Worm (Caenorhabditis elegans) whole organism, L4 larva: ENCODE measurements around the gene hil-4.

Experiments
- D1046.2 ChIP-seq: fragments of 200-800 bp; sonication (Bioruptor generic); IDR thresholded peaks from 2 replicates; pipeline ENCODE4 v1.3.6; 2022; ENCODE audit warnings: missing genetic modification characterization, missing compliant biosample characterization
- F49E8.2 ChIP-seq: sonication (generic microtip); optimal IDR thresholded peaks from 2 replicates; lab custom pipeline; 2016; ENCODE audit warnings: missing compliant biosample characterization, mild to moderate bottlenecking, missing genetic modification characterization, borderline replicate concordance
- R02D3.7 ChIP-seq: fragments of 150-350 bp; sonication (generic microtip); optimal IDR thresholded peaks from 3 replicates; lab custom pipeline; 2014; ENCODE audit warnings: missing biosample characterization, missing genetic modification characterization
- T20F7.1 ChIP-seq: fragments of 200-800 bp; sonication (Bioruptor generic); optimal IDR thresholded peaks from 2 replicates; lab custom pipeline; 2018; ENCODE audit warnings: mild to moderate bottlenecking, missing genetic modification characterization, missing compliant biosample characterization
- T26A8.4 ChIP-seq: fragments of 200-800 bp; sonication (Bioruptor generic); IDR thresholded peaks from 2 replicates; pipeline ENCODE4 v1.3.6; 2022; ENCODE audit warnings: missing genetic modification characterization, missing compliant biosample characterization
- aha-1 ChIP-seq: fragments of 150-350 bp; peaks from one replicate; lab custom pipeline; 2014; ENCODE audit warnings: missing biosample characterization, missing genetic modification characterization
- attf-4 ChIP-seq: sonication (generic microtip); optimal IDR thresholded peaks from 3 replicates; lab custom pipeline; 2017; ENCODE audit warnings: missing biosample characterization, missing genetic modification characterization
- ceh-20 ChIP-seq: fragments of 200-800 bp; sonication (Bioruptor generic); IDR thresholded peaks from 2 replicates; pipeline ENCODE4 v1.3.6; 2022; ENCODE audit warnings: missing genetic modification reagents, missing genetic modification characterization, missing compliant biosample characterization
- ceh-28 ChIP-seq: fragments of 150-350 bp; optimal IDR thresholded peaks from 2 replicates; lab custom pipeline; 2014; ENCODE audit warnings: missing biosample characterization, missing genetic modification reagents, missing genetic modification characterization
- ceh-62 ChIP-seq: sonication (generic microtip); optimal IDR thresholded peaks from 2 replicates; lab custom pipeline; 2017; ENCODE audit warnings: missing biosample characterization, missing genetic modification characterization
- ces-1 ChIP-seq: fragments of 150-350 bp; sonication (generic microtip); optimal IDR thresholded peaks from 4 replicates; lab custom pipeline; 2014; ENCODE audit warnings: missing biosample characterization, missing genetic modification reagents, missing genetic modification characterization
- cey-2 ChIP-seq: sonication (generic microtip); optimal IDR thresholded peaks from 3 replicates; lab custom pipeline; 2017; ENCODE audit warnings: missing genetic modification characterization, mild to moderate bottlenecking, missing compliant biosample characterization, antibody characterized with exemption, borderline replicate concordance; ENCODE audit not compliant: insufficient read depth
- daf-12 ChIP-seq: fragments of 150-350 bp; optimal IDR thresholded peaks from 2 replicates; lab custom pipeline; 2014; ENCODE audit warnings: missing biosample characterization, missing genetic modification reagents, missing genetic modification characterization
- daf-16 ChIP-seq, 3 experiments: sonication (generic microtip); optimal IDR thresholded peaks; 2 replicates each; lab custom pipeline; 2016 to 2017; ENCODE audit warnings: missing genetic modification characterization in 3 of 3, missing genetic modification reagents in 3 of 3, mild to moderate bottlenecking in 2 of 3, missing compliant biosample characterization in 2 of 3, missing biosample characterization in 1 of 3, moderate library complexity in 1 of 3
- dpl-1 ChIP-seq: fragments of 150-350 bp; optimal IDR thresholded peaks from 2 replicates; lab custom pipeline; 2014; ENCODE audit warnings: missing biosample characterization, missing genetic modification reagents, missing genetic modification characterization
- duxl-1 ChIP-seq: sonication (generic microtip); optimal IDR thresholded peaks from 2 replicates; lab custom pipeline; 2016; ENCODE audit warnings: mild to moderate bottlenecking, missing genetic modification characterization, moderate library complexity, missing compliant biosample characterization; ENCODE audit not compliant: poor library complexity
- dve-1 ChIP-seq: sonication (generic microtip); optimal IDR thresholded peaks from 2 replicates; lab custom pipeline; 2017; ENCODE audit warnings: antibody characterized with exemption, mild to moderate bottlenecking, missing genetic modification characterization, missing compliant biosample characterization; ENCODE audit not compliant: insufficient read depth
- hif-1 ChIP-seq, 2 experiments: sonication (generic microtip); optimal IDR thresholded peaks; 2 replicates each; lab custom pipeline; 2016 to 2017; ENCODE audit warnings: missing compliant biosample characterization in 2 of 2, missing genetic modification characterization in 2 of 2, missing genetic modification reagents in 2 of 2, missing genotype in 2 of 2, mild to moderate bottlenecking in 1 of 2
- hlh-11 ChIP-seq: fragments of 200-800 bp; sonication (Bioruptor generic); optimal IDR thresholded peaks from 2 replicates; lab custom pipeline; 2018; ENCODE audit warnings: mild to moderate bottlenecking, missing genetic modification characterization, missing compliant biosample characterization
- hlh-30 ChIP-seq: sonication (generic microtip); optimal IDR thresholded peaks from 2 replicates; lab custom pipeline; 2017; ENCODE audit warnings: antibody characterized with exemption, mild to moderate bottlenecking, missing genetic modification characterization, missing compliant biosample characterization; ENCODE audit not compliant: insufficient read depth
- hmg-1.1 ChIP-seq: fragments of 200-800 bp; sonication (Bioruptor generic); IDR thresholded peaks from 2 replicates; pipeline ENCODE4 v1.3.6; 2022; ENCODE audit warnings: missing genetic modification reagents, missing genetic modification characterization, missing compliant biosample characterization
- lim-7 ChIP-seq: fragments of 200-800 bp; sonication (Bioruptor generic); IDR thresholded peaks from 2 replicates; pipeline ENCODE4 v1.3.6; 2022; ENCODE audit warnings: missing genetic modification characterization, missing compliant biosample characterization
- lin-15B ChIP-seq: fragments of 150-350 bp; sonication (generic microtip); optimal IDR thresholded peaks from 3 replicates; lab custom pipeline; 2014; ENCODE audit warnings: missing biosample characterization, missing genetic modification characterization
- lin-38 ChIP-seq: fragments of 200-800 bp; sonication (Bioruptor generic); IDR thresholded peaks from 2 replicates; pipeline ENCODE4 v1.3.6; 2022; ENCODE audit warnings: missing genetic modification reagents, missing genetic modification characterization, missing compliant biosample characterization
- lin-39 ChIP-seq: fragments of 150-350 bp; optimal IDR thresholded peaks from 2 replicates; lab custom pipeline; 2014; ENCODE audit warnings: missing biosample characterization, missing genetic modification reagents, missing genetic modification characterization
- lsy-2 ChIP-seq, 2 experiments: fragments of 150-350 bp in 1 of 2; sonication (generic microtip) in 1 of 2; optimal IDR thresholded peaks; 2 replicates each; lab custom pipeline; 2014 to 2017; ENCODE audit warnings: missing biosample characterization in 2 of 2, missing genetic modification characterization in 2 of 2
- madf-5 ChIP-seq, 2 experiments: fragments of 200-800 bp; sonication (Bioruptor generic); IDR thresholded peaks; 2 replicates each; pipeline ENCODE4 v1.3.6; 2022; ENCODE audit warnings: missing compliant biosample characterization in 2 of 2, missing genetic modification characterization in 2 of 2
- mdt-29 ChIP-seq: fragments of 200-800 bp; sonication (Bioruptor generic); IDR thresholded peaks from 2 replicates; pipeline ENCODE4 v1.3.6; 2022; ENCODE audit warnings: missing genetic modification reagents, missing genetic modification characterization, missing compliant biosample characterization
- mep-1 ChIP-seq: fragments of 150-350 bp; sonication (generic microtip); optimal IDR thresholded peaks from 3 replicates; lab custom pipeline; 2014; ENCODE audit warnings: missing biosample characterization, missing genetic modification characterization
- mes-2 ChIP-seq: sonication (generic microtip); optimal IDR thresholded peaks from 2 replicates; lab custom pipeline; 2016; ENCODE audit warnings: missing genotype, mild to moderate bottlenecking, missing genetic modification characterization, missing compliant biosample characterization; ENCODE audit not compliant: poor library complexity, severe bottlenecking
- mxl-3 ChIP-seq: fragments of 200-800 bp; sonication (Bioruptor generic); optimal IDR thresholded peaks from 2 replicates; lab custom pipeline; 2018; ENCODE audit warnings: mild to moderate bottlenecking, missing genetic modification characterization, missing compliant biosample characterization
- nhr-10 ChIP-seq: fragments of 150-350 bp; optimal IDR thresholded peaks from 2 replicates; lab custom pipeline; 2014; ENCODE audit warnings: missing biosample characterization, missing genetic modification characterization
- nhr-102 ChIP-seq: sonication (generic microtip); optimal IDR thresholded peaks from 2 replicates; lab custom pipeline; 2016; ENCODE audit warnings: mild to moderate bottlenecking, missing genetic modification characterization, moderate library complexity, missing compliant biosample characterization
- nhr-28 ChIP-seq: fragments of 150-350 bp; optimal IDR thresholded peaks from 2 replicates; lab custom pipeline; 2014; ENCODE audit warnings: missing biosample characterization, missing genetic modification characterization
- nhr-6 ChIP-seq: fragments of 150-350 bp; optimal IDR thresholded peaks from 2 replicates; lab custom pipeline; 2014; ENCODE audit warnings: missing biosample characterization, missing genetic modification characterization
- pha-4 ChIP-seq, 2 experiments: fragments of 150-350 bp in 1 of 2; fragments of 200-800 bp in 1 of 2; sonication (Bioruptor generic) in 1 of 2; IDR thresholded peaks in 1 of 2; optimal IDR thresholded peaks in 1 of 2; 2 replicates each; pipeline versions ENCODE4 v1.3.6 to Lab custom; 2014 to 2022; ENCODE audit warnings: missing genetic modification characterization in 2 of 2, missing genetic modification reagents in 2 of 2, missing biosample characterization in 1 of 2, missing compliant biosample characterization in 1 of 2
- rbr-2 ChIP-seq: sonication (generic microtip); optimal IDR thresholded peaks from 2 replicates; lab custom pipeline; 2016; ENCODE audit warnings: missing genotype, missing genetic modification characterization, missing compliant biosample characterization
- saeg-2 ChIP-seq: fragments of 200-800 bp; sonication (Bioruptor generic); IDR thresholded peaks from 2 replicates; pipeline ENCODE4 v1.3.6; 2022; ENCODE audit warnings: missing genetic modification reagents, missing genetic modification characterization, missing compliant biosample characterization
- sdz-12 ChIP-seq: fragments of 200-800 bp; sonication (Bioruptor generic); optimal IDR thresholded peaks from 2 replicates; lab custom pipeline; 2018; ENCODE audit warnings: mild to moderate bottlenecking, missing genetic modification characterization, missing compliant biosample characterization
- set-16 ChIP-seq: fragments of 200-800 bp; sonication (Bioruptor generic); IDR thresholded peaks from 2 replicates; pipeline ENCODE4 v1.3.6; 2022; ENCODE audit warnings: missing genetic modification reagents, missing genetic modification characterization, missing compliant biosample characterization
- snpc-1.2 ChIP-seq: fragments of 200-800 bp; sonication (Bioruptor generic); IDR thresholded peaks from 2 replicates; pipeline ENCODE4 v1.3.6; 2022; ENCODE audit warnings: missing genetic modification reagents, missing genetic modification characterization, missing compliant biosample characterization
- unc-130 ChIP-seq: sonication (generic microtip); optimal IDR thresholded peaks from 2 replicates; lab custom pipeline; 2016; ENCODE audit warnings: missing genetic modification reagents, missing genetic modification characterization, missing compliant biosample characterization
- vab-7 ChIP-seq: fragments of 200-800 bp; sonication (Bioruptor generic); IDR thresholded peaks from 2 replicates; pipeline ENCODE4 v1.3.6; 2022; ENCODE audit warnings: missing genetic modification reagents, missing genetic modification characterization, missing compliant biosample characterization
- ztf-11 ChIP-seq: fragments of 150-350 bp; optimal IDR thresholded peaks from 2 replicates; lab custom pipeline; 2014; ENCODE audit warnings: missing biosample characterization, missing genetic modification characterization

The hil-4 gene

ce11 chrV:4731154-4731961 lies 22.8 kb upstream of the hil-4 start, which contains the start of gene F39G3.3:
Gene F39G3.3, plus strand, starts transcription at chrV:4731911.
- peak; percentile 81 for TF ChIP-seq mep-1 (tag; lab: Kevin White, UChicago)
- TF ChIP-seq hlh-11 (tag; lab: Kevin White, UChicago): peak; percentile 14
- TF ChIP-seq nhr-6 (tag; lab: Kevin White, UChicago): peak; percentile 10
- peak; percentile 50 for TF ChIP-seq rbr-2 (tag; lab: Kevin White, UChicago)
- 0 out of 2 replicates have a peak, but pooled peaks have one; percentile 11 for TF ChIP-seq ceh-20 (GFP tag; lab: Robert Waterston, UW)
- no peak for TF ChIP-seq T26A8.4 (GFP tag; lab: Robert Waterston, UW)
- TF ChIP-seq saeg-2 (GFP tag; lab: Robert Waterston, UW): no peak
- TF ChIP-seq aha-1 (tag; lab: Kevin White, UChicago): peak; percentile 82
- TF ChIP-seq hlh-30 (tag; lab: Kevin White, UChicago): peak; percentile 45
- peak; percentile 84 for TF ChIP-seq F49E8.2 (tag; lab: Kevin White, UChicago)
- peak in 1 of 2 experiments; percentile 35 for TF ChIP-seq hif-1 (tag; optimal IDR thresholded peaks at IDR 0.05; lab: Kevin White, UChicago)
- TF ChIP-seq R02D3.7 (tag; lab: Kevin White, UChicago): no peak
- TF ChIP-seq lin-38 (GFP tag; lab: Robert Waterston, UW): peak; percentile 73
- peak; percentile 45 for TF ChIP-seq dve-1
- 0 out of 2 replicates have a peak, but pooled peaks have one; percentile 64 for TF ChIP-seq pha-4 (GFP tag; IDR thresholded peaks at IDR 0.05; lab: Robert Waterston, UW)
- TF ChIP-seq pha-4 (tag; optimal IDR thresholded peaks at IDR 0.05; lab: Kevin White, UChicago): no peak
- no peak for TF ChIP-seq ztf-11 (tag; lab: Kevin White, UChicago)
- peak; percentile 40 for TF ChIP-seq nhr-102 (tag; lab: Kevin White, UChicago)
- TF ChIP-seq dpl-1 (GFP tag; lab: Kevin White, UChicago): peak; percentile 30
- no peak for TF ChIP-seq mdt-29
- TF ChIP-seq duxl-1 (tag; lab: Kevin White, UChicago): peak; percentile 58
- TF ChIP-seq D1046.2 (GFP tag; lab: Robert Waterston, UW): no peak
- peak; percentile 81 for TF ChIP-seq hmg-1.1 (GFP tag; lab: Robert Waterston, UW)
- TF ChIP-seq attf-4: no peak
- TF ChIP-seq unc-130 (GFP tag; lab: Kevin White, UChicago): peak; percentile 68
- peak in 1 of 2 experiments; percentile 55 for TF ChIP-seq lsy-2 (tag; optimal IDR thresholded peaks at IDR 0.05; lab: Kevin White, UChicago)
- peak; percentile 47 for TF ChIP-seq nhr-28 (tag; lab: Kevin White, UChicago)
- TF ChIP-seq daf-16 (GFP tag; optimal IDR thresholded peaks at IDR 0.05; lab: Kevin White, UChicago): peak in 1 of 2 experiments; percentile 2
- TF ChIP-seq daf-16 (tag; optimal IDR thresholded peaks at IDR 0.05; lab: Kevin White, UChicago): peak; percentile 59
- peak; percentile 48; the same call in 1 of the 2 replicates for TF ChIP-seq vab-7
- TF ChIP-seq mes-2 (tag; lab: Kevin White, UChicago): peak; percentile 86
- no peak for TF ChIP-seq lin-39 (tag; lab: Kevin White, UChicago)
- TF ChIP-seq ces-1 (GFP tag; lab: Kevin White, UChicago): peak; percentile 41
- TF ChIP-seq set-16 (GFP tag; lab: Robert Waterston, UW): no peak
- no peak for TF ChIP-seq lim-7 (GFP tag; lab: Robert Waterston, UW)
- 0 out of 4 replicates have a peak, but pooled peaks of 1 of the 2 experiments have one; percentile 21 for TF ChIP-seq madf-5 (GFP tag; IDR thresholded peaks at IDR 0.05; lab: Robert Waterston, UW)
- TF ChIP-seq snpc-1.2 (GFP tag; lab: Robert Waterston, UW): no peak

- TF ChIP-seq ceh-28 (tag; lab: Kevin White, UChicago): no peak
- no peak for TF ChIP-seq ceh-62 (tag; lab: Kevin White, UChicago)
- TF ChIP-seq mxl-3 (GFP tag; lab: Kevin White, UChicago): no peak
- TF ChIP-seq snpc-1.2 (GFP tag; lab: Robert Waterston, UW): 0 out of 2 replicates have a peak, but pooled peaks have one; percentile 35
- no peak for TF ChIP-seq madf-5 (GFP tag; IDR thresholded peaks at IDR 0.05; lab: Robert Waterston, UW)
- no peak for TF ChIP-seq daf-12 (tag; lab: Kevin White, UChicago)
- TF ChIP-seq vab-7: no peak
- peak; percentile 64 for TF ChIP-seq aha-1 (tag; lab: Kevin White, UChicago)
- no peak for TF ChIP-seq nhr-10
- no peak for TF ChIP-seq sdz-12
- no peak for TF ChIP-seq lin-39 (tag; lab: Kevin White, UChicago)
- no peak for TF ChIP-seq duxl-1 (tag; lab: Kevin White, UChicago)
- TF ChIP-seq dpl-1 (GFP tag; lab: Kevin White, UChicago): no peak
- TF ChIP-seq lin-15B (tag; lab: Kevin White, UChicago): no peak
- no peak for TF ChIP-seq saeg-2 (GFP tag; lab: Robert Waterston, UW)
- TF ChIP-seq cey-2: no peak
- no peak for TF ChIP-seq F49E8.2 (tag; lab: Kevin White, UChicago)
- no peak for TF ChIP-seq hlh-11 (tag; lab: Kevin White, UChicago)
- no peak for TF ChIP-seq T20F7.1 (GFP tag; lab: Kevin White, UChicago)
- no peak for TF ChIP-seq unc-130 (GFP tag; lab: Kevin White, UChicago)
These were observed 20.2 kb upstream of the hil-4 start for ce11 chrV:4733952-4734351.
